Worm (Caenorhabditis elegans) whole organism, late embryonic: Measurements from ENCODE around the gene nhr-53.

Experiments used
- ceh-14 ChIP-seq: sonication (generic microtip); optimal IDR thresholded peaks from 2 replicates; lab custom pipeline; 2016; ENCODE audit warnings: missing genotype, missing genetic modification characterization, missing compliant biosample characterization
- ceh-6 ChIP-seq: fragments of 200-800 bp; sonication (Bioruptor generic); optimal IDR thresholded peaks from 2 replicates; lab custom pipeline; 2018; ENCODE audit warnings: mild to moderate bottlenecking, missing genetic modification characterization, missing compliant biosample characterization
- ceh-9 ChIP-seq: sonication (generic microtip); optimal IDR thresholded peaks from 2 replicates; lab custom pipeline; 2016; ENCODE audit warnings: mild to moderate bottlenecking, missing genetic modification characterization, inconsistent platforms, missing compliant biosample characterization
- elt-2 ChIP-seq: sonication (generic microtip); optimal IDR thresholded peaks from 2 replicates; lab custom pipeline; 2016; ENCODE audit warnings: missing genetic modification reagents, missing genetic modification characterization, missing compliant biosample characterization
- fkh-6 ChIP-seq: sonication (generic microtip); optimal IDR thresholded peaks from 2 replicates; lab custom pipeline; 2016; ENCODE audit warnings: missing genetic modification characterization, missing compliant biosample characterization
- odd-2 ChIP-seq: sonication (generic microtip); optimal IDR thresholded peaks from 2 replicates; lab custom pipeline; 2017; ENCODE audit warnings: antibody characterized with exemption, mild to moderate bottlenecking, missing genetic modification characterization, missing compliant biosample characterization
- pha-4 ChIP-seq: fragments of 150-350 bp; optimal IDR thresholded peaks from 2 replicates; lab custom pipeline; 2018; ENCODE audit warnings: missing biosample characterization, missing genetic modification reagents, missing genetic modification characterization
- pqm-1 ChIP-seq: sonication (generic microtip); optimal IDR thresholded peaks from 2 replicates; lab custom pipeline; 2016; ENCODE audit warnings: missing genetic modification characterization, missing compliant biosample characterization
- ref-2 ChIP-seq: sonication (generic microtip); optimal IDR thresholded peaks from 2 replicates; lab custom pipeline; 2016; ENCODE audit warnings: missing genetic modification characterization, missing compliant biosample characterization
- ttx-3 ChIP-seq: sonication (generic microtip); optimal IDR thresholded peaks from 2 replicates; lab custom pipeline; 2016; ENCODE audit warnings: missing genetic modification reagents, missing genetic modification characterization, missing compliant biosample characterization
- unc-3 ChIP-seq, 2 experiments: fragments of 200-800 bp in 1 of 2; sonication (Bioruptor generic) in 1 of 2; sonication (generic microtip) in 1 of 2; conservative IDR thresholded peaks in 1 of 2; optimal IDR thresholded peaks in 1 of 2; 2 replicates each; pipeline versions ENCODE4 v1.3.6 to Lab custom; 2016 to 2022; ENCODE audit warnings: missing compliant biosample characterization in 2 of 2, missing genetic modification characterization in 2 of 2, missing genetic modification reagents in 1 of 2

- TF ChIP-seq pqm-1 (no peak), ceh-6 (GFP tag; lab: Kevin White, UChicago) (no peak), fkh-6 (tag; lab: Kevin White, UChicago) (no peak), ttx-3 (tag; lab: Kevin White, UChicago) (no peak), ceh-14 (tag; lab: Kevin White, UChicago) (no peak), odd-2 (no peak), unc-3 (GFP tag; conservative IDR thresholded peaks at IDR 0.05; lab: Robert Waterston, UW) (no peak), unc-3 (tag; optimal IDR thresholded peaks at IDR 0.05; lab: Kevin White, UChicago) (no peak), ref-2 (tag; lab: Kevin White, UChicago) (no peak), elt-2 (tag; lab: Kevin White, UChicago) (no peak), pha-4 (tag; lab: Kevin White, UChicago) (no peak), ceh-9 (tag; lab: Kevin White, UChicago) (no peak)
Measured at ce11 chrV:15654124-15654523, 48.0 kb downstream of the nhr-53 start, which contains the start of gene F53E4.2.
